Worm (Caenorhabditis elegans) whole organism, mixed stage, embryonic: ENCODE data around the gene srx-6.

Experiments used
- M03D4.4 ChIP-seq: sonication (generic microtip); optimal IDR thresholded peaks from 2 replicates; lab custom pipeline; 2017; ENCODE audit warnings: mild to moderate bottlenecking, missing genetic modification characterization, missing compliant biosample characterization
- bed-3 ChIP-seq: fragments of 200-800 bp; sonication (Bioruptor generic); optimal IDR thresholded peaks from 3 replicates; lab custom pipeline; 2018; ENCODE audit warnings: mild to moderate bottlenecking, missing genetic modification characterization, moderate library complexity, missing compliant biosample characterization
- blmp-1 ChIP-seq: fragments of 150-350 bp; optimal IDR thresholded peaks from 2 replicates; lab custom pipeline; 2014; ENCODE audit warnings: missing biosample characterization, missing genetic modification characterization
- ceh-43 ChIP-seq: fragments of 200-800 bp; sonication (Bioruptor generic); optimal IDR thresholded peaks from 2 replicates; lab custom pipeline; 2018; ENCODE audit warnings: mild to moderate bottlenecking, missing genetic modification characterization, moderate library complexity, missing compliant biosample characterization
- ceh-83 ChIP-seq: fragments of 200-800 bp; sonication (Bioruptor generic); optimal IDR thresholded peaks from 2 replicates; lab custom pipeline; 2018; ENCODE audit warnings: mild to moderate bottlenecking, missing genetic modification characterization, missing compliant biosample characterization
- ces-1 ChIP-seq: fragments of 150-350 bp; optimal IDR thresholded peaks from 2 replicates; lab custom pipeline; 2014; ENCODE audit warnings: missing biosample characterization, missing genetic modification reagents, missing genetic modification characterization
- cnd-1 ChIP-seq: fragments of 200-800 bp; sonication (Bioruptor generic); optimal IDR thresholded peaks from 2 replicates; lab custom pipeline; 2018; ENCODE audit warnings: mild to moderate bottlenecking, missing genetic modification characterization, missing compliant biosample characterization
- elt-3 ChIP-seq: fragments of 150-350 bp; optimal IDR thresholded peaks from 2 replicates; lab custom pipeline; 2014; ENCODE audit warnings: missing biosample characterization, missing genetic modification characterization
- flh-1 ChIP-seq: fragments of 200-800 bp; sonication (Bioruptor generic); optimal IDR thresholded peaks from 2 replicates; lab custom pipeline; 2018; ENCODE audit warnings: mild to moderate bottlenecking, missing genetic modification characterization, moderate library complexity, missing compliant biosample characterization
- ham-2 ChIP-seq: fragments of 200-800 bp; sonication (Bioruptor generic); optimal IDR thresholded peaks from 2 replicates; lab custom pipeline; 2018; ENCODE audit warnings: mild to moderate bottlenecking, missing genetic modification characterization, missing compliant biosample characterization
- lin-13 ChIP-seq: fragments of 150-350 bp; optimal IDR thresholded peaks from 2 replicates; lab custom pipeline; 2014; ENCODE audit warnings: missing biosample characterization, missing genetic modification characterization
- lsy-2 ChIP-seq: fragments of 150-350 bp; optimal IDR thresholded peaks from 2 replicates; lab custom pipeline; 2014; ENCODE audit warnings: missing biosample characterization, missing genetic modification characterization
- mab-5 ChIP-seq: fragments of 150-350 bp; optimal IDR thresholded peaks from 2 replicates; lab custom pipeline; 2014; ENCODE audit warnings: missing biosample characterization, missing genetic modification characterization
- mls-2 ChIP-seq: sonication (generic microtip); optimal IDR thresholded peaks from 2 replicates; lab custom pipeline; 2016; ENCODE audit warnings: mild to moderate bottlenecking, missing genetic modification characterization, moderate library complexity, missing compliant biosample characterization
- nhr-2 ChIP-seq: fragments of 150-350 bp; optimal IDR thresholded peaks from 2 replicates; lab custom pipeline; 2014; ENCODE audit warnings: missing biosample characterization, missing genetic modification characterization
- nhr-237 ChIP-seq: fragments of 150-350 bp; optimal IDR thresholded peaks from 2 replicates; lab custom pipeline; 2014; ENCODE audit warnings: missing biosample characterization, missing genetic modification characterization
- nhr-28 ChIP-seq: fragments of 150-350 bp; optimal IDR thresholded peaks from 2 replicates; lab custom pipeline; 2014; ENCODE audit warnings: missing biosample characterization, missing genetic modification characterization
- nhr-76 ChIP-seq: sonication (generic microtip); optimal IDR thresholded peaks from 2 replicates; lab custom pipeline; 2017; ENCODE audit warnings: missing biosample characterization, missing genetic modification characterization
- pha-4 ChIP-seq: fragments of 150-350 bp; optimal IDR thresholded peaks from 2 replicates; lab custom pipeline; 2018; ENCODE audit warnings: missing biosample characterization, missing genetic modification reagents, missing genetic modification characterization
- sem-2 ChIP-seq: fragments of 200-800 bp; sonication (Bioruptor generic); optimal IDR thresholded peaks from 2 replicates; lab custom pipeline; 2018; ENCODE audit warnings: mild to moderate bottlenecking, missing genetic modification characterization, missing compliant biosample characterization
- snpc-4 ChIP-seq: fragments of 150-350 bp; optimal IDR thresholded peaks from 2 replicates; lab custom pipeline; 2014; ENCODE audit warnings: missing biosample characterization, missing genetic modification characterization
- sptf-1 ChIP-seq: sonication (generic microtip); optimal IDR thresholded peaks from 2 replicates; lab custom pipeline; 2017; ENCODE audit warnings: mild to moderate bottlenecking, missing genetic modification characterization, moderate library complexity, missing compliant biosample characterization
- tbx-8 ChIP-seq: fragments of 200-800 bp; sonication (Bioruptor generic); optimal IDR thresholded peaks from 2 replicates; lab custom pipeline; 2018; ENCODE audit warnings: mild to moderate bottlenecking, missing genetic modification characterization, moderate library complexity, missing compliant biosample characterization
- unc-120 ChIP-seq: sonication (generic microtip); optimal IDR thresholded peaks from 2 replicates; lab custom pipeline; 2017; ENCODE audit warnings: missing genetic modification characterization, missing compliant biosample characterization; ENCODE audit not compliant: poor library complexity, severe bottlenecking
- unc-39 ChIP-seq: fragments of 150-350 bp; optimal IDR thresholded peaks from 2 replicates; lab custom pipeline; 2014; ENCODE audit warnings: missing biosample characterization, missing genetic modification characterization
- unc-62 ChIP-seq: fragments of 150-350 bp; optimal IDR thresholded peaks from 2 replicates; lab custom pipeline; 2014; ENCODE audit warnings: missing biosample characterization, missing genetic modification reagents, missing genetic modification characterization
- ztf-11 ChIP-seq: fragments of 150-350 bp; optimal IDR thresholded peaks from 2 replicates; lab custom pipeline; 2014; ENCODE audit warnings: missing biosample characterization, missing genetic modification characterization

The srx-6 gene

DNA sequence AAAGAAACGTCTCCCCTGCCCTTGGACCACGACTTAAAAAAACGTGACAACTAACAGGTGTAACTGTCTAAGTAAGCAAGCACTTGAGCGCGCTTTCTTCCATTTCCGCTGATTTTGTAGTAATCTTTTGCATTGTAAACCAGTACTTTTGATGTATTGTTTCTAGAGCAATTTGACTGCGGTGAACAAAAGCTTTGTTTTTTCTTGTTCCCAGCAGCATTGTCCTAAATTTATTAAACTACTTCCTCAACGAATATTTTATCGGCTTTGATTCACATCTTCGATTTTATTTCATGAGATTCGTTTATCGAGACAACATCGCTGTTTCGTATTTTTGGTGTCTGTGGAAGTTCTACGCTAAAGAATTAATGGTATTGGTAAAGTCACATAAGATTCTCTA, 24.4 kb downstream of the srx-6 start, which contains the start of gene C13A2.1:
Gene C13A2.1, plus strand, starts transcription at position 301 of the 400 bp plus-strand sequence.
- no peak for TF ChIP-seq cnd-1 (tag; lab: Kevin White, UChicago)
- no peak for TF ChIP-seq nhr-237 (tag; lab: Kevin White, UChicago)
- TF ChIP-seq ceh-83 (GFP tag; lab: Kevin White, UChicago) = no peak

DNA sequence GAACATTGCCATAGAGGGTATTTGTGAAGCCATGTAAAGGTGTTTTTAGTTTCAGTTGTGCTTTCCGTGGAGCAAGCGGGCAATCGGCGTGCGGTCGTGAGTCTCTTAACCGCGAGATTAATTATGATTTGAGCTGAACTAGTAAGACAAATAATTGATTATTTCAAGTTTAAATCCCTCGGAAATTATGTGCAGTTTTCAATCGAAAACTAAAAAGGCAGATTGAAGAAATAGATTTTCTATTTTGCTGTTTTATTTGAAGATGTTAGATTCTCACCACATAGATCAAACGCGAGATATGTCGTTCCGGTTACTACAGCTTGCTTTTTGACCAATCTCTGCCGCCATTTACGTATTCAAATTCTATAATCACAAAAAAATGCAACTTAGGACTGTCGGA, 31.1 kb downstream of the srx-6 start, which contains the start of gene C13A2.3:
Gene C13A2.3, plus strand, starts transcription at position 301 of the 400 bp plus-strand sequence.
- TF ChIP-seq snpc-4 (tag; lab: Kevin White, UChicago) (no peak), sem-2 (GFP tag; lab: Kevin White, UChicago) (no peak), cnd-1 (tag; lab: Kevin White, UChicago) (no peak), bed-3 (GFP tag; lab: Kevin White, UChicago) (no peak), nhr-76 (tag; lab: Kevin White, UChicago) (no peak), ham-2 (GFP tag; lab: Kevin White, UChicago) (no peak), flh-1 (GFP tag; lab: Kevin White, UChicago) (no peak), tbx-8 (GFP tag; lab: Kevin White, UChicago) (no peak), ceh-43 (no peak), lin-13 (no peak), ces-1 (GFP tag; lab: Kevin White, UChicago) (no peak), unc-120 (tag; lab: Kevin White, UChicago) (no peak), nhr-28 (tag; lab: Kevin White, UChicago) (no peak), nhr-2 (tag; lab: Kevin White, UChicago) (no peak), mls-2 (no peak), sptf-1 (tag; lab: Kevin White, UChicago) (no peak), mab-5 (tag; lab: Kevin White, UChicago) (no peak), blmp-1 (tag; lab: Kevin White, UChicago) (no peak), pha-4 (tag; lab: Kevin White, UChicago) (no peak)

DNA sequence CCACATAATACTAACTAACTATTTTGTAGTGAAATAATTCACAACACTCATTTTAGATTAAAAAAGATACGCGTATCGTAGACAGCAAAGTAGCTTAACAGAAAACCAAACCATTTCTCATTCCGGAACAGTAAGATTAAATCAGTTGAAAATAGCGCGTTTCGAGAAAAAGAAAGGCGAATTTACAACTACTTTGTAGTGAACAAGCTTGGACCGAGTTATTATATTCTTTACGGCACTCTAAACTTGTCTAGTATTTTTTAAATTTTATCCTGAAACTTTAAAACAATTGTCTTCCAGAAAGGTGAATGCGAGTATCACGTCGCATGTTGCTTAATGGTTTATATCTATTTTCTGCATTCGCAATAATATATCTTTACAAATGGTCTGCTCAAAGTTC, 34.0 kb downstream of the srx-6 start, which contains the start of gene C13A2.4:
Gene C13A2.4, plus strand, starts transcription at position 301 of the 400 bp plus-strand sequence.
- no peak for TF ChIP-seq unc-39
- TF ChIP-seq pha-4 (tag; lab: Kevin White, UChicago) = no peak
- no peak for TF ChIP-seq M03D4.4 (tag; lab: Kevin White, UChicago)

DNA sequence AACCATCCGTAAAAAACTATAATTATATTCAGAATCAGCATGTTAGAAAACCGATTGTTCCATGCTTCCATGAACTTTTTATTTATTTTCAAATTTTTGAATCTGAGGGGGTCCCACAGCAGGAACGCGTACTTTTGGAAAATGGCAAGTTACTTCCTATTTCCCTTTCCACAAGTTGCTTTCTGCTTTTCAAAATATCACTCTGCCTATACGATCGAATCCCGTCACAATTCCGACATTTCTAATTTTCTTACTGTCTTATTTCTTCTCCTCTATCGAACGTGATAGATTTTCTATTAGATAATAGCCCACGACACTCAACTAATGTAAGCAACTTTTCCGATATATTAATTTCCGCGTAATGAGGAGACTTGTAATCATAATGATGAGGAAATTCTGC, 37.6 kb downstream of the srx-6 start, which contains the start of gene C13A2.5:
Gene C13A2.5, plus strand, starts transcription at position 301 of the 400 bp plus-strand sequence.
- no peak for TF ChIP-seq pha-4 (tag; lab: Kevin White, UChicago)
- TF ChIP-seq flh-1 (GFP tag; lab: Kevin White, UChicago) = no peak
- TF ChIP-seq tbx-8 (GFP tag; lab: Kevin White, UChicago) = no peak
- no peak for TF ChIP-seq bed-3 (GFP tag; lab: Kevin White, UChicago)
- TF ChIP-seq lin-13 = no peak
- TF ChIP-seq ces-1 (GFP tag; lab: Kevin White, UChicago) = no peak
- TF ChIP-seq unc-62 (GFP tag; lab: Kevin White, UChicago) = no peak
- TF ChIP-seq unc-39 = no peak
- no peak for TF ChIP-seq ztf-11 (tag; lab: Kevin White, UChicago)
- TF ChIP-seq elt-3 (tag; lab: Kevin White, UChicago) = no peak
- no peak for TF ChIP-seq nhr-28 (tag; lab: Kevin White, UChicago)
- TF ChIP-seq mab-5 (tag; lab: Kevin White, UChicago) = no peak
- no peak for TF ChIP-seq lsy-2

DNA sequence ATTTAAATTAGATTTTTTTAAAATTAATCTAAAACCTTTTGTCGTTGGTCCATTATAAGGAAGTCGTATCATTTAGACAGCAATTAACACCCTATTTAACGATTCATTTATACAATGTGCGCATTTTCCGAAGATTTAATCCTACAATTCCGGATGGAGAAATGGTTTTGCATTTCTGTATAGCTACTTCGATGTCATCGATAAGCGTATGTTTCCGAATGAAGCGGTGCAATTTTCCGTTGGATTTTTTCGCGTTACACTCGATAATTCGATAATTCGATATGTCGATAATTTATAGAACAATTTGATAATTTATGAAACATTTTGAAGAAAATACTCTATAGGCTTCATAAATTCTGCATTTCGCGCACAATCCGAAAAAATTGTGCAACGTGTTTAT, 38.1 kb downstream of the srx-6 start, which contains the start of gene C13A2.10:
Gene C13A2.10, minus strand, starts transcription at position 101 of the 400 bp plus-strand sequence.
- TF ChIP-seq M03D4.4 (tag; lab: Kevin White, UChicago) (no peak), ces-1 (GFP tag; lab: Kevin White, UChicago) (no peak), sptf-1 (tag; lab: Kevin White, UChicago) (no peak), elt-3 (tag; lab: Kevin White, UChicago) (no peak), mab-5 (tag; lab: Kevin White, UChicago) (no peak), nhr-28 (tag; lab: Kevin White, UChicago) (no peak), unc-120 (tag; lab: Kevin White, UChicago) (no peak), pha-4 (tag; lab: Kevin White, UChicago) (no peak), nhr-237 (tag; lab: Kevin White, UChicago) (no peak), nhr-76 (tag; lab: Kevin White, UChicago) (no peak), mls-2 (no peak), sem-2 (GFP tag; lab: Kevin White, UChicago) (no peak), tbx-8 (GFP tag; lab: Kevin White, UChicago) (no peak), blmp-1 (tag; lab: Kevin White, UChicago) (no peak)
